Worm (Caenorhabditis elegans) whole organism, mixed stage, embryonic: Measurements from ENCODE around the gene gmeb-2.

ENCODE experiments used
- blmp-1 ChIP-seq: fragments of 150-350 bp; optimal IDR thresholded peaks from 2 replicates; lab custom pipeline; 2014; ENCODE audit warnings: missing biosample characterization, missing genetic modification characterization
- elt-1 ChIP-seq: sonication (generic microtip); optimal IDR thresholded peaks from 2 replicates; lab custom pipeline; 2017; ENCODE audit warnings: missing genetic modification characterization, mild to moderate bottlenecking, missing compliant biosample characterization, antibody characterized with exemption, moderate library complexity, borderline replicate concordance; ENCODE audit not compliant: insufficient read depth
- elt-3 ChIP-seq: fragments of 150-350 bp; optimal IDR thresholded peaks from 2 replicates; lab custom pipeline; 2014; ENCODE audit warnings: missing biosample characterization, missing genetic modification characterization
- lin-32 ChIP-seq: fragments of 200-800 bp; sonication (Bioruptor generic); optimal IDR thresholded peaks from 2 replicates; lab custom pipeline; 2018; ENCODE audit warnings: mild to moderate bottlenecking, missing genetic modification characterization, missing compliant biosample characterization
- nhr-237 ChIP-seq: fragments of 150-350 bp; optimal IDR thresholded peaks from 2 replicates; lab custom pipeline; 2014; ENCODE audit warnings: missing biosample characterization, missing genetic modification characterization
- nhr-76 ChIP-seq: sonication (generic microtip); optimal IDR thresholded peaks from 2 replicates; lab custom pipeline; 2017; ENCODE audit warnings: missing biosample characterization, missing genetic modification characterization
- snpc-4 ChIP-seq: fragments of 150-350 bp; optimal IDR thresholded peaks from 2 replicates; lab custom pipeline; 2014; ENCODE audit warnings: missing biosample characterization, missing genetic modification characterization
- unc-39 ChIP-seq: fragments of 150-350 bp; optimal IDR thresholded peaks from 2 replicates; lab custom pipeline; 2014; ENCODE audit warnings: missing biosample characterization, missing genetic modification characterization
- unc-62 ChIP-seq: fragments of 150-350 bp; optimal IDR thresholded peaks from 2 replicates; lab custom pipeline; 2014; ENCODE audit warnings: missing biosample characterization, missing genetic modification reagents, missing genetic modification characterization

- TF ChIP-seq blmp-1 (tag; lab: Kevin White, UChicago) (no peak), unc-39 (tag; lab: Kevin White, UChicago) (no peak), snpc-4 (tag; lab: Kevin White, UChicago) (no peak), unc-62 (GFP tag; lab: Kevin White, UChicago) (no peak), lin-32 (GFP tag; lab: Kevin White, UChicago) (no peak), elt-3 (tag; lab: Kevin White, UChicago) (no peak), nhr-76 (tag; lab: Kevin White, UChicago) (no peak), elt-1 (no peak), nhr-237 (tag; lab: Kevin White, UChicago) (no peak)
Observed at ce11 chrX:15831537-15831936, 47.3 kb upstream of the gmeb-2 start.
